Fruit fly (Drosophila melanogaster) whole organism, prepupa: Measurements from ENCODE around the gene Msp300.

Source experiments
- Blimp-1 ChIP-seq: fragments of 200-800 bp; sonication (Bioruptor generic); optimal IDR thresholded peaks from 3 replicates; lab custom pipeline; 2017; ENCODE audit warnings: missing biosample characterization, missing genetic modification characterization, mild to moderate bottlenecking, moderate library complexity, missing genetic modification reagents
- CG10631 ChIP-seq: fragments of 200-800 bp; sonication (Bioruptor generic); optimal IDR thresholded peaks from 2 replicates; lab custom pipeline; 2016; ENCODE audit warnings: missing biosample characterization, missing genetic modification characterization
- CG10669 ChIP-seq: fragments of 200-800 bp; sonication (Bioruptor generic); optimal IDR thresholded peaks from 3 replicates; lab custom pipeline; 2018; ENCODE audit warnings: missing biosample characterization, mild to moderate bottlenecking, missing genetic modification characterization, moderate library complexity
- CG11294 ChIP-seq: fragments of 200-800 bp; sonication (Bioruptor generic); IDR thresholded peaks from 2 replicates; pipeline ENCODE4 v1.3.6; 2022; ENCODE audit warnings: missing biosample characterization, missing genetic modification characterization
- CG11762 ChIP-seq: fragments of 200-800 bp; sonication (Bioruptor generic); optimal IDR thresholded peaks from 3 replicates; lab custom pipeline; 2016; ENCODE audit warnings: missing biosample characterization, missing genetic modification characterization; ENCODE audit not compliant: insufficient read depth
- CG11902 ChIP-seq: fragments of 200-800 bp; sonication (Bioruptor generic); optimal IDR thresholded peaks from 3 replicates; lab custom pipeline; 2016; ENCODE audit warnings: missing biosample characterization, missing genetic modification characterization
- CG15336 ChIP-seq: fragments of 200-800 bp; sonication (Bioruptor generic); IDR thresholded peaks from 2 replicates; pipeline ENCODE4 v1.3.6; 2022; ENCODE audit warnings: missing biosample characterization, missing genetic modification characterization
- CG1621 ChIP-seq: fragments of 200-800 bp; sonication (Bioruptor generic); optimal IDR thresholded peaks from 3 replicates; lab custom pipeline; 2018; ENCODE audit warnings: missing biosample characterization, mild to moderate bottlenecking, missing genetic modification characterization
- CG16779 ChIP-seq: fragments of 200-800 bp; sonication (Bioruptor generic); optimal IDR thresholded peaks from 3 replicates; lab custom pipeline; 2017; ENCODE audit warnings: missing biosample characterization, mild to moderate bottlenecking, missing genetic modification characterization
- CG3032 ChIP-seq: fragments of 200-800 bp; optimal IDR thresholded peaks from 2 replicates; lab custom pipeline; 2019; ENCODE audit warnings: missing biosample characterization, mild to moderate bottlenecking, missing genetic modification characterization, moderate library complexity
- CG31627 ChIP-seq: fragments of 200-800 bp; sonication (Bioruptor generic); optimal IDR thresholded peaks from 3 replicates; lab custom pipeline; 2016; ENCODE audit warnings: missing biosample characterization, missing genetic modification characterization
- CG32006 ChIP-seq: fragments of 200-800 bp; sonication (Bioruptor generic); optimal IDR thresholded peaks from 3 replicates; lab custom pipeline; 2017; ENCODE audit warnings: missing biosample characterization, mild to moderate bottlenecking, missing genetic modification characterization
- CG34406 ChIP-seq: fragments of 200-800 bp; sonication (Bioruptor generic); optimal IDR thresholded peaks from 3 replicates; lab custom pipeline; 2016; ENCODE audit warnings: missing biosample characterization, missing genetic modification characterization
- CG3919 ChIP-seq: fragments of 200-800 bp; sonication (Bioruptor generic); optimal IDR thresholded peaks from 3 replicates; lab custom pipeline; 2016; ENCODE audit warnings: missing biosample characterization, missing genetic modification characterization
- CG4318 ChIP-seq: fragments of 200-800 bp; sonication (Bioruptor generic); optimal IDR thresholded peaks from 3 replicates; lab custom pipeline; 2017; ENCODE audit warnings: missing biosample characterization, mild to moderate bottlenecking, missing genetic modification characterization
- CG6163 ChIP-seq: fragments of 200-800 bp; sonication (Bioruptor generic); IDR thresholded peaks from 3 replicates; pipeline ENCODE4 v1.3.6; 2022; ENCODE audit warnings: missing biosample characterization, missing genetic modification characterization
- CG6276 ChIP-seq: fragments of 200-800 bp; sonication (Bioruptor generic); optimal IDR thresholded peaks from 2 replicates; lab custom pipeline; 2017; ENCODE audit warnings: missing biosample characterization, mild to moderate bottlenecking, missing genetic modification characterization
- CG6792 ChIP-seq: fragments of 200-800 bp; sonication (Bioruptor generic); optimal IDR thresholded peaks from 3 replicates; lab custom pipeline; 2016; ENCODE audit warnings: missing biosample characterization, missing genetic modification characterization
- CG6808 ChIP-seq: fragments of 200-800 bp; sonication (Bioruptor generic); optimal IDR thresholded peaks from 3 replicates; lab custom pipeline; 2017; ENCODE audit warnings: missing biosample characterization, missing genetic modification characterization, mild to moderate bottlenecking, moderate library complexity, missing genetic modification reagents
- CG6854 ChIP-seq: fragments of 200-800 bp; sonication (Bioruptor generic); optimal IDR thresholded peaks from 2 replicates; lab custom pipeline; 2017; ENCODE audit warnings: missing biosample characterization, mild to moderate bottlenecking, missing genetic modification characterization
- CG7368 ChIP-seq: fragments of 200-800 bp; sonication (Bioruptor generic); optimal IDR thresholded peaks from 3 replicates; lab custom pipeline; 2016; ENCODE audit warnings: missing biosample characterization, missing genetic modification characterization
- CG8632 ChIP-seq: fragments of 200-800 bp; sonication (Bioruptor generic); optimal IDR thresholded peaks from 3 replicates; lab custom pipeline; 2016; ENCODE audit warnings: missing biosample characterization, missing genetic modification characterization
- CG9139 ChIP-seq: fragments of 200-800 bp; sonication (Bioruptor generic); optimal IDR thresholded peaks from 3 replicates; lab custom pipeline; 2017; ENCODE audit warnings: missing biosample characterization, mild to moderate bottlenecking, missing genetic modification characterization
- Eip75B ChIP-seq: fragments of 200-800 bp; sonication (Bioruptor generic); optimal IDR thresholded peaks from 3 replicates; lab custom pipeline; 2016; ENCODE audit warnings: missing biosample characterization, missing genetic modification characterization
- Eip78C ChIP-seq: fragments of 200-800 bp; sonication (Bioruptor generic); peaks from one replicate; lab custom pipeline; 2016; ENCODE audit warnings: missing biosample characterization, missing genetic modification characterization
- Eip93F ChIP-seq: fragments of 200-800 bp; sonication (Bioruptor generic); optimal IDR thresholded peaks from 2 replicates; lab custom pipeline; 2016; ENCODE audit warnings: missing biosample characterization, mild to moderate bottlenecking, missing genetic modification characterization
- Ets21C ChIP-seq: fragments of 200-800 bp; sonication (Bioruptor generic); optimal IDR thresholded peaks from 3 replicates; lab custom pipeline; 2016; ENCODE audit warnings: missing biosample characterization, missing genetic modification characterization
- Ets96B ChIP-seq: fragments of 200-800 bp; optimal IDR thresholded peaks from 2 replicates; lab custom pipeline; 2019; ENCODE audit warnings: missing biosample characterization, mild to moderate bottlenecking, missing genetic modification characterization, moderate library complexity
- Hr38 ChIP-seq: sonication (Bioruptor generic); optimal IDR thresholded peaks from 2 replicates; lab custom pipeline; 2016; ENCODE audit warnings: missing biosample characterization, missing genetic modification characterization
- Hr39 ChIP-seq: fragments of 200-800 bp; sonication (Bioruptor generic); optimal IDR thresholded peaks from 2 replicates; lab custom pipeline; 2016; ENCODE audit warnings: missing biosample characterization, missing genetic modification characterization
- Hr4 ChIP-seq: fragments of 200-800 bp; sonication (Bioruptor generic); optimal IDR thresholded peaks from 3 replicates; lab custom pipeline; 2016; ENCODE audit warnings: missing biosample characterization, missing genetic modification characterization
- OdsH ChIP-seq: fragments of 200-800 bp; sonication (Bioruptor generic); optimal IDR thresholded peaks from 3 replicates; lab custom pipeline; 2016; ENCODE audit warnings: missing biosample characterization, missing genetic modification characterization
- Smox ChIP-seq: fragments of 200-800 bp; sonication (Bioruptor generic); optimal IDR thresholded peaks from 3 replicates; lab custom pipeline; 2016; ENCODE audit warnings: missing biosample characterization, missing genetic modification characterization
- Sox14 ChIP-seq: fragments of 200-800 bp; sonication (Bioruptor generic); optimal IDR thresholded peaks from 3 replicates; lab custom pipeline; 2016; ENCODE audit warnings: missing biosample characterization, missing genetic modification characterization
- Sox15 ChIP-seq: fragments of 200-800 bp; sonication (Bioruptor generic); optimal IDR thresholded peaks from 3 replicates; lab custom pipeline; 2016; ENCODE audit warnings: missing biosample characterization, missing genetic modification characterization
- achi ChIP-seq: fragments of 200-800 bp; sonication (Bioruptor generic); optimal IDR thresholded peaks from 3 replicates; lab custom pipeline; 2016; ENCODE audit warnings: missing biosample characterization, missing genetic modification characterization
- acj6 ChIP-seq: fragments of 200-800 bp; sonication (Bioruptor generic); optimal IDR thresholded peaks from 3 replicates; lab custom pipeline; 2016; ENCODE audit warnings: missing biosample characterization, missing genetic modification characterization
- cyc ChIP-seq: fragments of 200-800 bp; sonication (Bioruptor generic); optimal IDR thresholded peaks from 3 replicates; lab custom pipeline; 2016; ENCODE audit warnings: missing biosample characterization, missing genetic modification characterization
- dac ChIP-seq: fragments of 200-800 bp; sonication (Bioruptor generic); optimal IDR thresholded peaks from 2 replicates; lab custom pipeline; 2017; ENCODE audit warnings: missing biosample characterization, mild to moderate bottlenecking, missing genetic modification characterization
- dsx ChIP-seq: fragments of 200-800 bp; optimal IDR thresholded peaks from 3 replicates; lab custom pipeline; 2019; ENCODE audit warnings: missing biosample characterization, mild to moderate bottlenecking, missing genetic modification characterization, moderate library complexity; ENCODE audit not compliant: poor library complexity, severe bottlenecking
- eg ChIP-seq: fragments of 200-800 bp; sonication (Bioruptor generic); IDR thresholded peaks from 3 replicates; pipeline ENCODE4 v1.3.6; 2022; ENCODE audit warnings: missing biosample characterization, missing genetic modification characterization
- fd59A ChIP-seq: fragments of 200-800 bp; sonication (Bioruptor generic); optimal IDR thresholded peaks from 2 replicates; lab custom pipeline; 2017; ENCODE audit warnings: missing biosample characterization, mild to moderate bottlenecking, missing genetic modification characterization, missing genetic modification reagents
- fd85E ChIP-seq: fragments of 200-800 bp; sonication (Bioruptor generic); optimal IDR thresholded peaks from 3 replicates; lab custom pipeline; 2016; ENCODE audit warnings: missing biosample characterization, missing genetic modification characterization
- fkh ChIP-seq: fragments of 200-800 bp; sonication (Bioruptor generic); optimal IDR thresholded peaks from 3 replicates; lab custom pipeline; 2017; ENCODE audit warnings: missing biosample characterization, mild to moderate bottlenecking, missing genetic modification characterization, moderate library complexity
- lz ChIP-seq: fragments of 200-800 bp; sonication (Bioruptor generic); optimal IDR thresholded peaks from 3 replicates; lab custom pipeline; 2016; ENCODE audit warnings: missing biosample characterization, missing genetic modification characterization
- net ChIP-seq: fragments of 200-800 bp; sonication (Bioruptor generic); optimal IDR thresholded peaks from 3 replicates; lab custom pipeline; 2016; ENCODE audit warnings: missing biosample characterization, missing genetic modification characterization
- pdm3 ChIP-seq: fragments of 200-800 bp; sonication (Bioruptor generic); optimal IDR thresholded peaks from 3 replicates; lab custom pipeline; 2016; ENCODE audit warnings: missing biosample characterization, missing genetic modification characterization
- salr ChIP-seq, 2 experiments: fragments of 200-800 bp; sonication (Bioruptor generic); optimal IDR thresholded peaks; 3 replicates each; lab custom pipeline; 2016 to 2018; ENCODE audit warnings: missing biosample characterization in 2 of 2, missing genetic modification characterization in 2 of 2, mild to moderate bottlenecking in 1 of 2
- spab ChIP-seq: fragments of 200-800 bp; sonication (Bioruptor generic); optimal IDR thresholded peaks from 2 replicates; lab custom pipeline; 2017; ENCODE audit warnings: missing biosample characterization, mild to moderate bottlenecking, missing genetic modification characterization, missing genetic modification reagents
- ss ChIP-seq, 2 experiments: fragments of 200-800 bp; sonication (Bioruptor generic); optimal IDR thresholded peaks; 2 replicates in 1 of 2; 3 replicates in 1 of 2; lab custom pipeline; 2017 to 2018; ENCODE audit warnings: mild to moderate bottlenecking in 2 of 2, missing biosample characterization in 2 of 2, missing genetic modification characterization in 2 of 2, moderate library complexity in 1 of 2
- vri ChIP-seq: fragments of 200-800 bp; sonication (Bioruptor generic); optimal IDR thresholded peaks from 3 replicates; lab custom pipeline; 2016; ENCODE audit warnings: missing biosample characterization, mild to moderate bottlenecking, missing genetic modification characterization

Msp300 gene

dm6 chr2L:5242194-5242914 lies 141.7 kb downstream of the Msp300 start:
- TF ChIP-seq Hr4 (GFP tag; lab: Kevin White, UChicago) (peak; percentile 61), CG9139 (GFP tag; lab: Kevin White, UChicago) (no peak), CG34406 (GFP tag; lab: Kevin White, UChicago) (no peak), achi (GFP tag; lab: Kevin White, UChicago) (no peak), CG6854 (no peak), ss (GFP tag; optimal IDR thresholded peaks at IDR 0.05; lab: Kevin White, UChicago) (no peak), Blimp-1 (no peak), CG10631 (GFP tag; lab: Kevin White, UChicago) (no peak), CG7368 (GFP tag; lab: Kevin White, UChicago) (no peak), CG10669 (no peak), Hr38 (no peak), dac (GFP tag; lab: Kevin White, UChicago) (no peak), pdm3 (GFP tag; lab: Kevin White, UChicago) (peak; percentile 12), CG6276 (GFP tag; lab: Kevin White, UChicago) (peak; percentile 54), CG32006 (peak; percentile 57), CG3919 (GFP tag; lab: Kevin White, UChicago) (no peak), CG11294 (GFP tag; lab: Robert Waterston, UW) (no peak), CG15336 (GFP tag; lab: Robert Waterston, UW) (peak; percentile 51), CG31627 (GFP tag; lab: Kevin White, UChicago) (no peak), fd59A (no peak), spab (no peak), fkh (GFP tag; lab: Kevin White, UChicago) (no peak), CG16779 (tag; lab: Kevin White, UChicago) (no peak), Sox15 (no peak), CG6792 (GFP tag; lab: Kevin White, UChicago) (no peak), Smox (no peak), Eip75B (GFP tag; lab: Kevin White, UChicago) (no peak), fd85E (GFP tag; lab: Kevin White, UChicago) (no peak), CG3032 (tag; lab: Kevin White, UChicago) (no peak), net (GFP tag; lab: Kevin White, UChicago) (no peak), CG1621 (tag; lab: Kevin White, UChicago) (no peak), Ets21C (GFP tag; lab: Kevin White, UChicago) (no peak), salr (GFP tag; optimal IDR thresholded peaks at IDR 0.05; lab: Kevin White, UChicago) (no peak), Eip78C (GFP tag; lab: Kevin White, UChicago) (peak; percentile 51), CG11762 (GFP tag; lab: Kevin White, UChicago) (no peak), CG11902 (GFP tag; lab: Kevin White, UChicago) (no peak), CG4318 (GFP tag; lab: Kevin White, UChicago) (peak; percentile 8), CG8632 (no peak), OdsH (GFP tag; lab: Kevin White, UChicago) (peak; percentile 5), CG6163 (GFP tag; lab: Robert Waterston, UW) (no peak), dsx (GFP tag; lab: Kevin White, UChicago) (no peak), eg (peak; percentile 58; the same call in 2 of the 3 replicates), cyc (GFP tag; lab: Kevin White, UChicago) (no peak), vri (GFP tag; lab: Kevin White, UChicago) (peak; percentile 91), CG6808 (no peak), Hr39 (GFP tag; lab: Kevin White, UChicago) (no peak), lz (GFP tag; lab: Kevin White, UChicago) (no peak), Sox14 (GFP tag; lab: Kevin White, UChicago) (peak; percentile 9), Ets96B (tag; lab: Kevin White, UChicago) (no peak), acj6 (no peak), Eip93F (no peak)
